Worm (Caenorhabditis elegans) whole organism, L1 larva: ENCODE data around the gene cdc-48.1.

Experiments
- ceh-82 ChIP-seq, 3 experiments: fragments of 150-350 bp in 1 of 3; sonication (generic microtip) in 2 of 3; optimal IDR thresholded peaks; 2 replicates each; lab custom pipeline; 2014 to 2017; ENCODE audit warnings: missing biosample characterization in 3 of 3, missing genetic modification characterization in 3 of 3
- efl-3 ChIP-seq: fragments of 200-800 bp; sonication (Bioruptor generic); optimal IDR thresholded peaks from 2 replicates; lab custom pipeline; 2018; ENCODE audit warnings: mild to moderate bottlenecking, missing genetic modification characterization, missing compliant biosample characterization
- fos-1 ChIP-seq: fragments of 150-350 bp; optimal IDR thresholded peaks from 2 replicates; lab custom pipeline; 2014; ENCODE audit warnings: missing biosample characterization, missing genetic modification characterization
- mab-9 ChIP-seq: fragments of 200-800 bp; sonication (Bioruptor generic); IDR thresholded peaks from 2 replicates; pipeline ENCODE4 v1.3.6; 2022; ENCODE audit warnings: missing genetic modification reagents, missing genetic modification characterization, missing compliant biosample characterization
- nhr-237 ChIP-seq: fragments of 150-350 bp; optimal IDR thresholded peaks from 2 replicates; lab custom pipeline; 2014; ENCODE audit warnings: missing biosample characterization, missing genetic modification characterization
- skn-1 ChIP-seq: fragments of 150-350 bp; optimal IDR thresholded peaks from 2 replicates; lab custom pipeline; 2014; ENCODE audit warnings: missing biosample characterization, missing genetic modification characterization
- tlp-1 ChIP-seq: fragments of 150-350 bp; optimal IDR thresholded peaks from 2 replicates; lab custom pipeline; 2014; ENCODE audit warnings: missing biosample characterization, missing genetic modification characterization

DNA sequence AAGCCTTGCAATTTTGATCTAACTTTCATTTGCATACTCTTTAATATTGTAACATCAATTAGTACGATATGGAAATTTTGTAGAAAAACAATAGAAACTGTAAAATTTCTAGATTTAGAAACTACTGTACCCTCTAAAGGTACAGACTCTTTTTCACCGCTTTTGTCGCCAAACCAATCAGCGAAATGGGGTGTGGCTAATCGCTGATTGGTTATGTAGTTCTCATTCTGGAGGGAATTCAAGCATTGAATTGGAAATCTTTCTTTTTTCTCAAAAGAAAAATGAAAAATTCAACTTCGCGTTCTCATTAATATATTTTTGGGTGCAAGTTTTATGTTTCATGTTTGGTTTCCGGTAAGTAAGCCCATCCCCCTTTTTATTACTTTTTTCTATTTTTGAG lies 40.4 kb upstream of the cdc-48.1 start:
- no peak for TF ChIP-seq efl-3 (GFP tag; lab: Kevin White, UChicago)
- TF ChIP-seq ceh-82 (tag; optimal IDR thresholded peaks at IDR 0.05; lab: Kevin White, UChicago) = no peak
- TF ChIP-seq nhr-237 (tag; lab: Kevin White, UChicago) = no peak
- no peak for TF ChIP-seq skn-1 (tag; lab: Kevin White, UChicago)
- TF ChIP-seq tlp-1 (tag; lab: Kevin White, UChicago) = no peak
- TF ChIP-seq mab-9 (GFP tag; lab: Robert Waterston, UW) = no peak
- no peak for TF ChIP-seq fos-1 (tag; lab: Kevin White, UChicago)
